Fruit fly (Drosophila melanogaster) whole organism, wandering third instar larva: ENCODE data around the gene shams.

Experiments
- Abd-B ChIP-seq: fragments of >200 bp; optimal IDR thresholded peaks from 2 replicates; lab custom pipeline; 2017; ENCODE audit warnings: missing biosample characterization, missing genetic modification characterization
- CG9705 ChIP-seq: fragments of 200-800 bp; sonication (Bioruptor generic); optimal IDR thresholded peaks from 2 replicates; lab custom pipeline; 2018; ENCODE audit warnings: missing biosample characterization, mild to moderate bottlenecking, missing genetic modification characterization
- CrebA ChIP-seq: fragments of 200-800 bp; sonication (Bioruptor generic); optimal IDR thresholded peaks from 2 replicates; lab custom pipeline; 2016; ENCODE audit warnings: missing biosample characterization, mild to moderate bottlenecking, missing genetic modification characterization, borderline replicate concordance
- Dif ChIP-seq: fragments of 200-275, 200-300 bp; sonication (Bioruptor generic); optimal IDR thresholded peaks from 2 replicates; lab custom pipeline; 2018; ENCODE audit warnings: missing biosample characterization, missing genetic modification characterization; ENCODE audit not compliant: partially characterized antibody
- GATAd ChIP-seq: sonication (Bioruptor generic); optimal IDR thresholded peaks from 2 replicates; lab custom pipeline; 2016; ENCODE audit warnings: missing biosample characterization, missing genetic modification characterization
- HLH106 ChIP-seq: fragments of 200-800 bp; optimal IDR thresholded peaks from 3 replicates; lab custom pipeline; 2019; ENCODE audit warnings: missing biosample characterization, mild to moderate bottlenecking, missing genetic modification characterization, moderate library complexity
- Hnf4 ChIP-seq: fragments of 200-800 bp; sonication (Bioruptor generic); optimal IDR thresholded peaks from 2 replicates; lab custom pipeline; 2016; ENCODE audit warnings: missing biosample characterization, mild to moderate bottlenecking, missing genetic modification characterization
- Hr78 ChIP-seq: fragments of >200 bp; optimal IDR thresholded peaks from 2 replicates; lab custom pipeline; 2017; ENCODE audit warnings: missing biosample characterization, missing genetic modification characterization
- Hr83 ChIP-seq: fragments of 200-300 bp; sonication (Bioruptor generic); optimal IDR thresholded peaks from 2 replicates; lab custom pipeline; 2016; ENCODE audit warnings: missing biosample characterization, mild to moderate bottlenecking, missing genetic modification characterization, moderate library complexity; ENCODE audit not compliant: poor library complexity, severe bottlenecking
- Jra ChIP-seq: sonication (Bioruptor generic); optimal IDR thresholded peaks from 2 replicates; lab custom pipeline; 2016; ENCODE audit warnings: missing biosample characterization, missing genetic modification characterization
- Mio ChIP-seq: sonication (Bioruptor generic); optimal IDR thresholded peaks from 2 replicates; lab custom pipeline; 2016; ENCODE audit warnings: missing biosample characterization, missing genetic modification characterization
- Myc ChIP-seq: fragments of >200 bp; optimal IDR thresholded peaks from 2 replicates; lab custom pipeline; 2017
- N ChIP-seq: fragments of >200 bp; optimal IDR thresholded peaks from 2 replicates; lab custom pipeline; 2018; ENCODE audit warnings: missing biosample characterization, missing external identifiers, missing genetic modification characterization
- OdsH ChIP-seq: fragments of 200-800 bp; sonication (Bioruptor generic); optimal IDR thresholded peaks from 2 replicates; lab custom pipeline; 2016; ENCODE audit warnings: missing biosample characterization, mild to moderate bottlenecking, missing genetic modification characterization
- Rel ChIP-seq, 2 experiments: fragments of 200-800 bp; sonication (Bioruptor generic) in 1 of 2; optimal IDR thresholded peaks; 2 replicates in 1 of 2; 3 replicates in 1 of 2; lab custom pipeline; 2016 to 2019; ENCODE audit warnings: mild to moderate bottlenecking in 2 of 2, missing biosample characterization in 2 of 2, missing genetic modification characterization in 2 of 2, moderate library complexity in 1 of 2
- Sp1 ChIP-seq: fragments of 200-800 bp; sonication (Bioruptor generic); optimal IDR thresholded peaks from 3 replicates; lab custom pipeline; 2019; ENCODE audit warnings: missing biosample characterization, mild to moderate bottlenecking, missing genetic modification characterization, moderate library complexity
- Vsx2 ChIP-seq: fragments of 200-300, 225-300 bp; sonication (Bioruptor generic); optimal IDR thresholded peaks from 2 replicates; lab custom pipeline; 2018; ENCODE audit warnings: missing biosample characterization, missing genetic modification characterization; ENCODE audit not compliant: partially characterized antibody
- br ChIP-seq: fragments of 200-800 bp; sonication (Bioruptor generic); optimal IDR thresholded peaks from 2 replicates; lab custom pipeline; 2016; ENCODE audit warnings: missing biosample characterization, missing genetic modification characterization
- brk ChIP-seq: fragments of 200-800 bp; sonication (Bioruptor generic); optimal IDR thresholded peaks from 2 replicates; lab custom pipeline; 2016; ENCODE audit warnings: missing biosample characterization, mild to moderate bottlenecking, missing genetic modification characterization
- dl ChIP-seq, 2 experiments: fragments of 175-275, 200-275 bp in 1 of 2; fragments of 200-275 bp in 1 of 2; sonication (Bioruptor generic); optimal IDR thresholded peaks; lab custom pipeline; 2018; ENCODE audit warnings: mild to moderate bottlenecking in 2 of 2, missing biosample characterization in 2 of 2, missing genetic modification characterization in 2 of 2, moderate library complexity in 2 of 2; ENCODE audit not compliant: partially characterized antibody in 2 of 2, insufficient read depth in 1 of 2
- dmrt93B ChIP-seq: fragments of 200-800 bp; sonication (Bioruptor generic); optimal IDR thresholded peaks from 2 replicates; lab custom pipeline; 2018; ENCODE audit warnings: missing biosample characterization, mild to moderate bottlenecking, missing genetic modification characterization
- dsf ChIP-seq: sonication (Bioruptor generic); optimal IDR thresholded peaks from 2 replicates; lab custom pipeline; 2016; ENCODE audit warnings: missing biosample characterization, missing genetic modification characterization, borderline replicate concordance
- foxo ChIP-seq, 2 experiments: fragments of 200-800 bp; sonication (Bioruptor generic); optimal IDR thresholded peaks; 2 replicates in 1 of 2; 3 replicates in 1 of 2; lab custom pipeline; 2016 to 2017; ENCODE audit warnings: missing biosample characterization in 2 of 2, missing genetic modification characterization in 2 of 2
- h ChIP-seq: fragments of 200-800 bp; sonication (Bioruptor generic); optimal IDR thresholded peaks from 3 replicates; lab custom pipeline; 2016; ENCODE audit warnings: missing biosample characterization, mild to moderate bottlenecking, missing genetic modification characterization
- jim ChIP-seq: fragments of 175-275, 200-325 bp; sonication (Bioruptor generic); optimal IDR thresholded peaks from 2 replicates; lab custom pipeline; 2016; ENCODE audit warnings: missing biosample characterization, mild to moderate bottlenecking, missing genetic modification characterization
- lola ChIP-seq: fragments of >200 bp; optimal IDR thresholded peaks from 2 replicates; lab custom pipeline; 2017; ENCODE audit warnings: missing biosample characterization, missing genetic modification characterization
- pan ChIP-seq: fragments of >200 bp; optimal IDR thresholded peaks from 2 replicates; lab custom pipeline; 2017
- rgr ChIP-seq: fragments of 200-800 bp; sonication (Bioruptor generic); optimal IDR thresholded peaks from 3 replicates; lab custom pipeline; 2016; ENCODE audit warnings: missing biosample characterization, mild to moderate bottlenecking, missing genetic modification characterization
- sage ChIP-seq: fragments of 200-800 bp; sonication (Bioruptor generic); optimal IDR thresholded peaks from 2 replicates; lab custom pipeline; 2016; ENCODE audit warnings: missing biosample characterization, mild to moderate bottlenecking, missing genetic modification characterization
- tai ChIP-seq: sonication (Bioruptor generic); optimal IDR thresholded peaks from 2 replicates; lab custom pipeline; 2016; ENCODE audit warnings: missing biosample characterization, missing genetic modification characterization
- usp ChIP-seq: fragments of >200 bp; optimal IDR thresholded peaks from 2 replicates; lab custom pipeline; 2017; ENCODE audit warnings: missing biosample characterization, missing genetic modification characterization
- woc ChIP-seq: sonication (Bioruptor generic); optimal IDR thresholded peaks from 2 replicates; lab custom pipeline; 2016; ENCODE audit warnings: missing biosample characterization, mild to moderate bottlenecking, missing genetic modification characterization

shams gene

DNA sequence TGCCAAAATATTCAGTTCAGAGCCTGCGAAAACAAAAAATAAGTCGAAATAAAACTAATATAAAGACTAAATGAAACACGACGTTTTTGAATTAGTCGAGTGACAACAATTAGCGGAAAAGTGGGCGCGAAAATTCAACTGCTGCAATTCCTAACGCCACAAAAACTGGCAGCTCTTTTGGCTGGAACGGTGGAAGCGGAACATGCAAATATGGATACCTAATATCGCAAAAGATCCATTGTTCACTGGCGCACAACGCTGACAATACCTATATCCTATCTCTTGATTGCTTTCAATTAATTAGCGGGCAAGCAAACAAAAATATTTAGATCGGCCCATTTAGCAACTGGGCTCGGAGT, 25.0 kb downstream of the shams start, which contains the start of gene CG11791:
CG11791 (plus strand) TSS at position 234 of the 359 bp plus-strand sequence.
- TF ChIP-seq Mio (GFP tag; lab: Kevin White, UChicago) = no peak
- TF ChIP-seq brk (GFP tag; lab: Kevin White, UChicago) = no peak
- no peak for TF ChIP-seq Hr78
- no peak for TF ChIP-seq Sp1 (GFP tag; lab: Kevin White, UChicago)
- no peak for TF ChIP-seq usp (GFP tag; lab: Kevin White, UChicago)
- TF ChIP-seq Myc (lab: Kevin White, UChicago) = peak; percentile 46

DNA sequence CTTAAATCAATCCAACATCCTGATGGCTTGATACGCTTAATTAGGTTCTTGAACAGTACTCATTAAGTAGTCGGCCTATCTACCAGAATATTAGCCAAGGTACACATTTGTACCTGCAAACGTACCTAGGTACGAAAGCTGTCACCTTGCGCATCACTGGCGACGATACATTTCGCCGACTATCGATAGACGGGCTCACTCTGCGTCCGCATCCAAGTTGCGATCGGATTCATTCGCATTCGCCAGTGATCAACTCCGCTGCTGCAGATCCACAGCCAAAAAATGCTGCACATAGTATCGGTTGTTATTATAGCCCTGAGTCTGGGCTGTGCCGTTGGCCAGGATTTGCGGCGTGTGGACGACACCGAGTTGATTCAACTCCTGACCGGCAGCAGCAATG, 26.9 kb downstream of the shams start, which contains the start of gene CG11790:
CG11790 (plus strand) TSS at position 203 of the 400 bp plus-strand sequence.
- peak; percentile 31 for TF ChIP-seq Jra (GFP tag; lab: Kevin White, UChicago)
- peak; percentile 19 for TF ChIP-seq Hr83 (GFP tag; lab: Kevin White, UChicago)
- TF ChIP-seq N = no peak
- peak; percentile 90 for TF ChIP-seq woc (GFP tag; lab: Kevin White, UChicago)
- peak; percentile 92 for TF ChIP-seq Myc (lab: Kevin White, UChicago)

dm6 chr3R:25046023-25046422, 28.4 kb downstream of the shams start, which contains the start of gene CG11786:
Gene CG11786, plus strand, starts transcription at chr3R:25046323.
- TF ChIP-seq dmrt93B (GFP tag; lab: Kevin White, UChicago) = no peak
- no peak for TF ChIP-seq dsf
- no peak for TF ChIP-seq Abd-B
- no peak for TF ChIP-seq CG9705 (GFP tag; lab: Kevin White, UChicago)
- no peak for TF ChIP-seq rgr
- no peak for TF ChIP-seq HLH106 (tag; lab: Kevin White, UChicago)
- no peak for TF ChIP-seq CrebA (GFP tag; lab: Kevin White, UChicago)
- TF ChIP-seq Jra (GFP tag; lab: Kevin White, UChicago) = no peak
- no peak for TF ChIP-seq tai
- TF ChIP-seq Myc (lab: Kevin White, UChicago) = no peak
- no peak for TF ChIP-seq lola (GFP tag; lab: Kevin White, UChicago)
- TF ChIP-seq woc (GFP tag; lab: Kevin White, UChicago) = no peak
- no peak for TF ChIP-seq Hr78
- TF ChIP-seq sage (GFP tag; lab: Kevin White, UChicago) = no peak
- TF ChIP-seq br (GFP tag; lab: Kevin White, UChicago) = no peak

DNA sequence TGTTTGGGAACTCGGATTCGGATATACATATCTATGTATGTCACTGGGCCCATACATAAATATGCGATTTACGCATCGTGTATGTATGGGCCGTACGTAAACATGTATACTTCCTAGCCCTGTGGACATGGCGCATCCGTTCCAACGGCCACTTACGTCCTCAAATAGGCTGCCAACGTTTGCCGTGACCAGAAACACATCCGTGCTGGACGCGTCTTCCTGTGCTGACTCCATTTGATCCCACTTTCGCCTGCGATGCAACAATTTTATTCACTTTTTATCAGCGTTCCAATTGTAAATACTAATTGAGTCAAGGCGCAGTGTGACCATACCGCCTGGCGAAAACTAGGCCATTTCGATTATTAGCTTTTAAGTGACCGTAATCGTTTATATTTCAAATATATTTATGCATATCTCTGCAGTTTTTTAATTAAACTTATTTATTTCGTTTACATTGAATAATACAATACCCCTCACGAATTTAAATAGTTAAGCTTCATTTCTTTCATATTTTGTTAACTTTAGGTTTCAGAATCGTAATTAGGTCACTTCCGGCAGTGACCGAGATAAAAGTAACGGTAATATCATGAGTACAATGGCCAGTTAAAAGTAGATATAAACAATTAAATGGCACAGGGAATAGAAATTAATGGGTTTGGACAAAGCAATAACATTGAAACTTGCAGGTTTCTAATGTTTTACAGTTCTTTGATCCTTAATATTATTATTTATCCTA, 29.4 kb downstream of the shams start, which contains the start of gene 5PtaseI:
5PtaseI (minus strand) TSS at position 336 of the 736 bp plus-strand sequence.
- TF ChIP-seq dmrt93B (GFP tag; lab: Kevin White, UChicago) (no peak), Myc (lab: Kevin White, UChicago) (no peak), Sp1 (GFP tag; lab: Kevin White, UChicago) (no peak), h (GFP tag; lab: Kevin White, UChicago) (no peak), Hnf4 (GFP tag; lab: Kevin White, UChicago) (no peak), pan (no peak), OdsH (GFP tag; lab: Kevin White, UChicago) (no peak), CG9705 (GFP tag; lab: Kevin White, UChicago) (no peak), CrebA (GFP tag; lab: Kevin White, UChicago) (no peak), Vsx2 (no peak), Rel (GFP tag; optimal IDR thresholded peaks at IDR 0.05; lab: Kevin White, UChicago) (no peak), Rel (tag; optimal IDR thresholded peaks at IDR 0.05; lab: Kevin White, UChicago) (no peak), foxo (GFP tag; optimal IDR thresholded peaks at IDR 0.05; lab: Kevin White, UChicago) (no peak), jim (no peak), GATAd (no peak), Mio (GFP tag; lab: Kevin White, UChicago) (no peak), dsf (no peak), sage (GFP tag; lab: Kevin White, UChicago) (no peak), Dif (no peak), dl (GFP tag; optimal IDR thresholded peaks at IDR 0.05; lab: Kevin White, UChicago; ENCODE audit: insufficient read depth in 1 of 2, partially characterized antibody in 2 of 2) (no peak)
- TF ChIP-seq, all 38 proteins: peak for 0
